Fruit fly (Drosophila melanogaster): ENCODE results near the gene Vps45.

Gene Vps45

DNA sequence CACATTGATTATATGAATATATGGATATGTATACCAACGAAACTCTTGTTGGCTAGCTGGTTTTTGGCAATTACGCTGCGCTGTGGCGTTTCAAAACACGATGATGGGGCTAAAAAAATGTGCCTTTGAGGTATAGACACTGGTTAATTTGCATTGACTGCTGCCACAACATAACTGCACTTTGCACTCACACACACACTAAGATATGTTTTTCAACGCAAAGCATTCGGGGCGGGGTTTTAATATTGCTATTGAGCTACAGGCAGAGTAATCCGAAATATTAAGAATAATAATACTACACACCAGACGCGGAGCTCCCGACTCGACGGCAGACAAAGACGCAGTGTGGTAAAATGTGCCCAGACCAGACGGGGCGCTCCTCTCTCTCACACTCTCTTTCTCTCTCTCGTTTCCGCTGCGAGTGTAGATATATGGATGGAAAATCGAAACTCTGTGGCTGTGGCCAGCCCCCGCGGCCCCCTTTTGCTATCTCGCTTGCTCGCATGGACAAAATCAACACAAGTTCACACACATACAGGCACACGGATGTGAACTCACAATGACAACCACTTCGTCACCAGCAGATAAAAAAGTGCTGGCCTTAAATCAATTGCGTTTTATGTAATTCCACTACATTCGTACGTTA, 12.6 kb upstream of the Vps45 start (continued):
- TF ChIP-seq pdm3 (GFP tag; optimal IDR thresholded peaks at IDR 0.05) (no peak), eg (GFP tag; IDR thresholded peaks at IDR 0.05) (no peak), fkh (GFP tag; optimal IDR thresholded peaks at IDR 0.05) (peak; percentile 99), dsx (GFP tag; optimal IDR thresholded peaks at IDR 0.05; ENCODE audit: poor library complexity, severe bottlenecking) (peak; percentile 51), CG10669 (GFP tag; optimal IDR thresholded peaks at IDR 0.05) (peak; percentile 41), ss (GFP tag; optimal IDR thresholded peaks at IDR 0.05) (peak; percentile 80 to 82), CG3032 (tag; optimal IDR thresholded peaks at IDR 0.05) (peak; percentile 20), cyc (GFP tag; optimal IDR thresholded peaks at IDR 0.05) (no peak), acj6 (GFP tag; optimal IDR thresholded peaks at IDR 0.05) (peak; percentile 18), Hr4 (GFP tag; optimal IDR thresholded peaks at IDR 0.05) (no peak), CG16779 (tag; optimal IDR thresholded peaks at IDR 0.05) (peak; percentile 45), spab (GFP tag; optimal IDR thresholded peaks at IDR 0.05) (no peak), OdsH (GFP tag; optimal IDR thresholded peaks at IDR 0.05) (peak; percentile 23), CG31627 (GFP tag; optimal IDR thresholded peaks at IDR 0.05) (no peak), CG11902 (GFP tag; optimal IDR thresholded peaks at IDR 0.05) (no peak), Eip78C (GFP tag) (peak; percentile 79), CG8632 (GFP tag; optimal IDR thresholded peaks at IDR 0.05) (no peak), CG6276 (GFP tag; optimal IDR thresholded peaks at IDR 0.05) (peak; percentile 42), CG6163 (GFP tag; IDR thresholded peaks at IDR 0.05) (no peak), CG15336 (GFP tag; IDR thresholded peaks at IDR 0.05) (no peak), vri (GFP tag; optimal IDR thresholded peaks at IDR 0.05) (peak; percentile 87), Sox15 (GFP tag; optimal IDR thresholded peaks at IDR 0.05) (no peak), Gug (GFP tag; IDR thresholded peaks at IDR 0.05) (no peak), fd59A (GFP tag; optimal IDR thresholded peaks at IDR 0.05) (no peak), esn (GFP tag; optimal IDR thresholded peaks at IDR 0.05) (peak; percentile 31), CG10631 (GFP tag; optimal IDR thresholded peaks at IDR 0.05) (no peak), CG4318 (GFP tag; optimal IDR thresholded peaks at IDR 0.05) (no peak)

DNA sequence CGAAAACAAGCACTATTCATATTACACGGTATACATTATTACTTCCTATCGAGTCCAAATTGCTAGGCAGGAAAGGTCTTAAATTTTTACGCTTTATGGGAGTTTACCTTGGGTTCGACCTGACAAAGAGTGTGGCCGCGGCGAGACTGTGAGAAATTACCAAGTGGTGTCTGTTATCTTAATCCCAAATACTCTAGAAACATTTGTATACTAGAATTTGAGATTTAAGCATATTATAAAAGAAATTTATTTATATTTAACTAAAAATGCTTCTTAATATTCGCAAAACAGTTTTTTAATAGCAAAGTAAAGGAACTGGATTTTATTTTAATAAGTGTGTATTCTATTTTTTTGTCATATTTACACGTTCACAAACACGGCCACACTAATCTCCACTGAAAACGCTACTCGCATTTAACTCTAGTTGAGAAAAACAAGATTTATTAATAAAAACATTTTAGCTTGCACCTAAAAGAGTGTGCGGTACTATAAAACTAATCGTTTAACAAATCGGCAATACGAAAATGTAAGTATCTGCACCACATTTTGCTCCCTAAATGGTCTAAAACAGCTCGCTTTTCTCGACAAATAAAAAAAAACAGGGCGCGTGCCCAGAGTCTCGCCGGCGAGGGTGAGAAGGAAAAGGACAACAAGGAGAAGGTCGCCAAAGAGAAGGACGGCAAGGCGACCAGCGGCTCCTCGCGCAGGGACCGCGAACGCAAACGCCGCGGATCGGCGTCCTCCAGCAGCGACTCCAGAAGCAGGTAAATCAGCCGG, 11.9 kb upstream of the Vps45 start, which contains the start of the genes mura and RnpS1:
Gene mura (minus strand): TSS at position 148 of the 777 bp plus-strand sequence.
Gene RnpS1 (plus strand): TSS at position 376 of the 777 bp plus-strand sequence.
- TF ChIP-seq Eip78C (GFP tag) = no peak
- no peak for TF ChIP-seq Met (GFP tag; optimal IDR thresholded peaks at IDR 0.05)
- TF ChIP-seq ss (GFP tag; optimal IDR thresholded peaks at IDR 0.05) = no peak
- TF ChIP-seq vri (GFP tag; optimal IDR thresholded peaks at IDR 0.05) = peak; percentile 42
- TF ChIP-seq OdsH (GFP tag; optimal IDR thresholded peaks at IDR 0.05) = no peak
- no peak for TF ChIP-seq Sox15 (GFP tag; optimal IDR thresholded peaks at IDR 0.05)
- peak; percentile 6 for TF ChIP-seq Sox14 (GFP tag; optimal IDR thresholded peaks at IDR 0.05)
- peak; percentile 67 for TF ChIP-seq fkh (GFP tag; optimal IDR thresholded peaks at IDR 0.05)
- no peak for TF ChIP-seq CG7368 (GFP tag; optimal IDR thresholded peaks at IDR 0.05)
- no peak for TF ChIP-seq Smox (GFP tag; optimal IDR thresholded peaks at IDR 0.05)

DNA sequence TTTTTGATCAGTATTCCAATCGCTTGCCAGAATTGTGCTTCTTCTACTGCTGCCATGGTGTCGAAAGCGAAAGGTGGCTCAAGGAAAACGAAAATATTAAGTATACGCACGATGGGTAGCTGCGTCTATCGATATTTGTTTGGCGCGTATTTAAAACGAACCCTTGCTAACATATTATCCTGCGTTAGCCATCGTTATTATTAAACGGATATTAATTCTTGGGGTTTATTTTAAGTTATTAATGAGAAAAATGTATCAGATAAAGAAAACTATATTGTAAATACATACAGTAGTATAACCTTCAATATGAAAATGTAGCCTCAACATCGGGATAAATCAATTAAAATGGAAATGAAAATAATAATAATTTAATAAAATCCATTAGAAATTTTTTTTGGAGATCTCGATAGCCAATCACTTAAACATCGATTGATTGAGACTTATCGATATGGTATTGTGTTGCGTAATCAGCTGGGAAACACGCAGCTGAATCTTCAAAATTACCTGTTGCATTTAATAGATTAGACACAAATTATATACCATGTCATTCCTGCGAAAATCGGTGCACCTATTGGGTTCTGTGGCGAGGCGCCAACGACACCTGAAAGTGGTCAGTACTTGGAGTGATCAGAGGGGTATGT, 8.3 kb upstream of the Vps45 start, which contains the start of the genes CG9386 and BckdhA:
Gene CG9386 (minus strand): TSS at position 75 of the 641 bp plus-strand sequence.
Gene BckdhA (plus strand): TSS at position 452 of the 641 bp plus-strand sequence.
- TF ChIP-seq CG6276 (GFP tag; optimal IDR thresholded peaks at IDR 0.05) = no peak
- TF ChIP-seq cyc (GFP tag; optimal IDR thresholded peaks at IDR 0.05) = peak; percentile 38
- no peak for TF ChIP-seq CG16779 (tag; optimal IDR thresholded peaks at IDR 0.05)
- TF ChIP-seq acj6 (GFP tag; optimal IDR thresholded peaks at IDR 0.05) = peak; percentile 39
- TF ChIP-seq svp (GFP tag) = no peak
- TF ChIP-seq Ets96B (tag; optimal IDR thresholded peaks at IDR 0.05) = no peak
- TF ChIP-seq topi (GFP tag; optimal IDR thresholded peaks at IDR 0.05) = peak; percentile 38
- no peak for TF ChIP-seq Smox (GFP tag; optimal IDR thresholded peaks at IDR 0.05)
- TF ChIP-seq esn (GFP tag; optimal IDR thresholded peaks at IDR 0.05) = peak; percentile 67
- peak; percentile 97 for TF ChIP-seq vri (GFP tag; optimal IDR thresholded peaks at IDR 0.05)
- peak; percentile 15; the same call in 1 of the 2 replicates for TF ChIP-seq CG15336 (GFP tag; IDR thresholded peaks at IDR 0.05)
- peak; percentile 25 for TF ChIP-seq Sox14 (GFP tag; optimal IDR thresholded peaks at IDR 0.05)
- no peak for TF ChIP-seq CG7368 (GFP tag; optimal IDR thresholded peaks at IDR 0.05)
- no peak for TF ChIP-seq dac (GFP tag; optimal IDR thresholded peaks at IDR 0.05)
- no peak for TF ChIP-seq net (GFP tag; optimal IDR thresholded peaks at IDR 0.05)
- peak; percentile 84 for TF ChIP-seq Eip78C (GFP tag)
- TF ChIP-seq CG6792 (GFP tag; optimal IDR thresholded peaks at IDR 0.05) = peak; percentile 36
- TF ChIP-seq Eip75B (GFP tag; optimal IDR thresholded peaks at IDR 0.05) = no peak
- TF ChIP-seq achi (GFP tag; optimal IDR thresholded peaks at IDR 0.05) = peak; percentile 40
- TF ChIP-seq CG10631 (GFP tag; optimal IDR thresholded peaks at IDR 0.05) = peak; percentile 54
- TF ChIP-seq CG32006 (GFP tag; optimal IDR thresholded peaks at IDR 0.05) = no peak
- peak; percentile 27 for TF ChIP-seq CG3032 (tag; optimal IDR thresholded peaks at IDR 0.05)
- TF ChIP-seq Met (GFP tag; optimal IDR thresholded peaks at IDR 0.05) = no peak
- peak; percentile 22; the same call in 1 of the 3 replicates for TF ChIP-seq eg (GFP tag; IDR thresholded peaks at IDR 0.05)
- no peak for TF ChIP-seq CG11294 (GFP tag; IDR thresholded peaks at IDR 0.05)
- no peak for TF ChIP-seq CG6163 (GFP tag; IDR thresholded peaks at IDR 0.05)
- peak; percentile 46 for TF ChIP-seq lz (GFP tag; optimal IDR thresholded peaks at IDR 0.05)
- no peak for TF ChIP-seq CG11902 (GFP tag; optimal IDR thresholded peaks at IDR 0.05)

Measured in whole organism, prepupa.